Fruit fly (Drosophila melanogaster) whole organism, embryonic: ENCODE results near the gene CG11790.
A peak's percentile ranks its signal among the peaks of the same experiment; 100 is the strongest.

Source experiments
- CG11696 ChIP-seq: fragments of 200-800 bp; sonication (Bioruptor generic); IDR thresholded peaks from 2 replicates; pipeline ENCODE4 v1.3.6; 2022; ENCODE audit warnings: missing biosample characterization, missing genetic modification characterization
- CG18476 ChIP-seq: fragments of 200-800 bp; sonication (Bioruptor generic); optimal IDR thresholded peaks from 2 replicates; lab custom pipeline; 2016; ENCODE audit warnings: missing biosample characterization, mild to moderate bottlenecking, missing genetic modification characterization
- CG30020 ChIP-seq: fragments of 200-800 bp; optimal IDR thresholded peaks from 2 replicates; lab custom pipeline; 2019; ENCODE audit warnings: missing biosample characterization, mild to moderate bottlenecking, missing genetic modification characterization, moderate library complexity
- CG4424 ChIP-seq: fragments of 200-800 bp; sonication (Bioruptor generic); optimal IDR thresholded peaks from 3 replicates; lab custom pipeline; 2016; ENCODE audit warnings: missing biosample characterization, missing genetic modification characterization
- CG8478 ChIP-seq: fragments of >200 bp; optimal IDR thresholded peaks from 2 replicates; lab custom pipeline; 2018
- Camta ChIP-seq: fragments of 200-800 bp; sonication (Bioruptor generic); optimal IDR thresholded peaks from 2 replicates; lab custom pipeline; 2016; ENCODE audit warnings: missing biosample characterization, missing genetic modification characterization
- CkIIα-i1 ChIP-seq: fragments of 200-800 bp; sonication (Bioruptor generic); IDR thresholded peaks from 2 replicates; pipeline ENCODE4 v1.3.6; 2022; ENCODE audit warnings: missing biosample characterization, missing genetic modification characterization
- Hand ChIP-seq: fragments of 200-800 bp; sonication (Bioruptor generic); optimal IDR thresholded peaks from 2 replicates; lab custom pipeline; 2017; ENCODE audit warnings: mild to moderate bottlenecking, missing biosample characterization, missing genetic modification reagents, missing genetic modification characterization
- Lim3 ChIP-seq: fragments of 200-800 bp; sonication (Bioruptor generic); IDR thresholded peaks from 2 replicates; pipeline ENCODE4 v1.3.6; 2022; ENCODE audit warnings: missing biosample characterization, missing genetic modification characterization
- Lpt ChIP-seq: fragments of >200 bp; optimal IDR thresholded peaks from 2 replicates; lab custom pipeline; 2018; ENCODE audit warnings: missing biosample characterization, missing genetic modification characterization
- MBD-R2 ChIP-seq: fragments of 200-800 bp; sonication (Bioruptor generic); IDR thresholded peaks from 2 replicates; pipeline ENCODE4 v1.3.6; 2022; ENCODE audit warnings: missing biosample characterization, missing genetic modification characterization
- Rx ChIP-seq: fragments of 200-800 bp; sonication (Bioruptor generic); IDR thresholded peaks from 2 replicates; pipeline ENCODE4 v1.3.6; 2022; ENCODE audit warnings: missing biosample characterization, missing genetic modification characterization
- Tbp ChIP-seq: fragments of >200 bp; optimal IDR thresholded peaks from 2 replicates; lab custom pipeline; 2018; ENCODE audit warnings: missing biosample characterization, missing genetic modification characterization
- crol ChIP-seq: fragments of 200-800 bp; sonication (Bioruptor generic); IDR thresholded peaks from 2 replicates; pipeline ENCODE4 v1.3.6; 2022; ENCODE audit warnings: missing biosample characterization, missing genetic modification characterization
- cwo ChIP-seq: fragments of 200-800 bp; sonication (Bioruptor generic); optimal IDR thresholded peaks from 3 replicates; lab custom pipeline; 2017; ENCODE audit warnings: missing biosample characterization, missing genetic modification characterization, mild to moderate bottlenecking, moderate library complexity, missing genetic modification reagents
- dpn ChIP-seq, 2 experiments: fragments of 200-800 bp; sonication (Bioruptor generic); optimal IDR thresholded peaks; 3 replicates each; lab custom pipeline; 2016; ENCODE audit warnings: missing biosample characterization in 2 of 2, missing genetic modification characterization in 2 of 2
- insv ChIP-seq, 2 experiments: fragments of 200-800 bp; sonication (Bioruptor generic); optimal IDR thresholded peaks; 3 replicates each; lab custom pipeline; 2016 to 2018; ENCODE audit warnings: missing biosample characterization in 2 of 2, missing genetic modification characterization in 2 of 2
- lov ChIP-seq, 2 experiments: fragments of 200-800 bp in 1 of 2; fragments of >200 bp in 1 of 2; sonication (Bioruptor generic) in 1 of 2; IDR thresholded peaks in 1 of 2; optimal IDR thresholded peaks in 1 of 2; 2 replicates in 1 of 2; 3 replicates in 1 of 2; pipeline versions ENCODE4 v1.3.6 to Lab custom; 2017 to 2022; ENCODE audit warnings: missing biosample characterization in 1 of 2, missing genetic modification characterization in 1 of 2
- pb ChIP-seq: fragments of 200-800 bp; sonication (Bioruptor generic); optimal IDR thresholded peaks from 3 replicates; lab custom pipeline; 2016; ENCODE audit warnings: missing biosample characterization, missing genetic modification characterization
- seq ChIP-seq: fragments of 200-800 bp; sonication (Bioruptor generic); IDR thresholded peaks from 2 replicates; pipeline ENCODE4 v1.3.6; 2022; ENCODE audit warnings: missing biosample characterization, missing genetic modification characterization
- tap ChIP-seq: fragments of 200-800 bp; optimal IDR thresholded peaks from 3 replicates; lab custom pipeline; 2019; ENCODE audit warnings: missing biosample characterization, mild to moderate bottlenecking, missing genetic modification characterization, moderate library complexity
- unc-4 ChIP-seq: fragments of 200-800 bp; sonication (Bioruptor generic); IDR thresholded peaks from 2 replicates; pipeline ENCODE4 v1.3.6; 2022; ENCODE audit warnings: missing biosample characterization, missing genetic modification characterization; ENCODE audit not compliant: partially characterized antibody
- unpg ChIP-seq: fragments of 200-800 bp; sonication (Bioruptor generic); optimal IDR thresholded peaks from 3 replicates; lab custom pipeline; 2018; ENCODE audit warnings: missing biosample characterization, mild to moderate bottlenecking, missing genetic modification characterization, moderate library complexity
- vvl ChIP-seq: fragments of 200-800 bp; sonication (Bioruptor generic); IDR thresholded peaks from 2 replicates; pipeline ENCODE4 v1.3.6; 2022; ENCODE audit warnings: missing biosample characterization, missing genetic modification characterization
- zfh2 ChIP-seq: fragments of 200-800 bp; sonication (Bioruptor generic); optimal IDR thresholded peaks from 2 replicates; lab custom pipeline; 2016; ENCODE audit warnings: missing biosample characterization, missing genetic modification characterization

CG11790 gene

DNA sequence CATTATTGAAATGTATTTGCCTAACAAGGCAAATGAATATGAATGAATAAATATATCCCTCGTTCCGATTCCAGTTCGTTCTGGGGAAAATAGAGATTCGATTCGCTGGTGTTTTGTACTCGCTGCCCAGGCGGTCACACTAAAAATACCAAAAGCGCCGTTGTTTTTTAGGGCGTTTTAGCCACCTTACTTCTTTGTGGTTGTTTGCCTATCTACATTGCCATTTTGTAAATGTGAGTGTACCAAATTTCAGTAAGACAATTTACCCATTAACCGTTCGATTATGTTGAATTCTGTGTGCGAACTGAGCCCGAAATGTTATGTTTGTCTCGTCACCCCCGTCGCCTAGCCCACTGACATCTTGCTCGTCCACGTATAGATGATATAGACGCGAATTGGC, 50.0 kb downstream of the CG11790 start, which contains the start of the genes CG33095 and CG33096 (continued):
- TF ChIP-seq CG30020 (tag; lab: Kevin White, UChicago), result peak; percentile 83
- no peak for TF ChIP-seq Lim3 (GFP tag; lab: Robert Waterston, UW)
- TF ChIP-seq vvl, result no peak
- TF ChIP-seq unc-4, result no peak
- no peak for TF ChIP-seq unpg (GFP tag; lab: Kevin White, UChicago)
- no peak for TF ChIP-seq lov (optimal IDR thresholded peaks at IDR 0.05; lab: Kevin White, UChicago)
- TF ChIP-seq lov (GFP tag; IDR thresholded peaks at IDR 0.05; lab: Robert Waterston, UW), result no peak
- TF ChIP-seq tap (tag; lab: Kevin White, UChicago), result no peak
- TF ChIP-seq dpn (GFP tag; optimal IDR thresholded peaks at IDR 0.05; lab: Kevin White, UChicago), result no peak
- no peak for TF ChIP-seq crol (GFP tag; lab: Robert Waterston, UW)
- TF ChIP-seq Hand, result no peak
- no peak for TF ChIP-seq CG11696 (GFP tag; lab: Robert Waterston, UW)
- no peak for TF ChIP-seq Rx
- TF ChIP-seq Tbp (GFP tag; lab: Kevin White, UChicago), result no peak
- no peak for TF ChIP-seq CkIIα-i1 (GFP tag; lab: Robert Waterston, UW)
- TF ChIP-seq MBD-R2 (GFP tag; lab: Robert Waterston, UW), result peak; percentile 83
- no peak for TF ChIP-seq insv (GFP tag; optimal IDR thresholded peaks at IDR 0.05; lab: Kevin White, UChicago)
- no peak for TF ChIP-seq zfh2
- no peak for TF ChIP-seq CG18476 (GFP tag; lab: Kevin White, UChicago)
- no peak for TF ChIP-seq cwo (GFP tag; lab: Kevin White, UChicago)
- TF ChIP-seq CG4424 (GFP tag; lab: Kevin White, UChicago), result no peak
- no peak for TF ChIP-seq seq (GFP tag; lab: Robert Waterston, UW)
- no peak for TF ChIP-seq pb (GFP tag; lab: Kevin White, UChicago)
- no peak for TF ChIP-seq Lpt (GFP tag; lab: Kevin White, UChicago)
- TF ChIP-seq CG8478, result no peak
- no peak for TF ChIP-seq Camta (GFP tag; lab: Kevin White, UChicago)
